Fruit fly (Drosophila melanogaster): ENCODE results near the gene PolZ2.

The PolZ2 gene

DNA sequence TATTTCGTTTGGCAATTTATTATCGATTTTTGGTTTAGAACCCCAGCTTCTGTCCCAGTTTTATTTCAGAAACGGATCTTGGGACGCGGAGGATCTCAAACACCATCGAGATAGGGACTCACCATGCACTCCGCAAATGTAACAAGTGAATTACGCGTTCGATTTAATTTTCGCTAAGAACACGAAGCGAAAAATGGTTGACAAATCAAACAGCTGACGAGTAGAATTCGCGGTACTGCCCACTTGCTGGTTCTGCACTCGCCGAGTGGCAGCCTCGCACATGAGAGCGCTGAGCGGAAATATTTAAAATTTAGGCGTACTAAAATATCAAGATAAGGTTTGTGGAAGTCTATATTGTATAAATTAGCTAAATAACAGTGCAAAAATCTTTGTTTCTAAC, 25.3 kb upstream of the PolZ2 start, which contains the start of gene Pi4KIIalpha (continued):
- TF ChIP-seq CG12391 (tag; optimal IDR thresholded peaks at IDR 0.05): no peak
- no peak for TF ChIP-seq dm (GFP tag; optimal IDR thresholded peaks at IDR 0.05)
- no peak for TF ChIP-seq CG10267 (tag; optimal IDR thresholded peaks at IDR 0.05)
- peak; percentile 9 for TF ChIP-seq gfzf (GFP tag; optimal IDR thresholded peaks at IDR 0.05)
- no peak for TF ChIP-seq Rx (GFP tag; IDR thresholded peaks at IDR 0.05)
- no peak for TF ChIP-seq CG4328 (GFP tag; optimal IDR thresholded peaks at IDR 0.05)
- no peak for TF ChIP-seq wor (GFP tag; IDR thresholded peaks at IDR 0.05)
- no peak for TF ChIP-seq ac (GFP tag; optimal IDR thresholded peaks at IDR 0.05)
- TF ChIP-seq HmgZ (tag; optimal IDR thresholded peaks at IDR 0.05): peak; percentile 16
- no peak for TF ChIP-seq nmo (GFP tag; optimal IDR thresholded peaks at IDR 0.05)
- no peak for TF ChIP-seq CG2875 (GFP tag; optimal IDR thresholded peaks at IDR 0.05)
- TF ChIP-seq CG8290 (GFP tag; optimal IDR thresholded peaks at IDR 0.05): no peak
- no peak for TF ChIP-seq CG8290 (tag; optimal IDR thresholded peaks at IDR 0.05)
- TF ChIP-seq ftz-f1 (GFP tag; optimal IDR thresholded peaks at IDR 0.05): no peak
- no peak for TF ChIP-seq hkb (optimal IDR thresholded peaks at IDR 0.05)
- TF ChIP-seq hkb (GFP tag; IDR thresholded peaks at IDR 0.05): no peak
- TF ChIP-seq emc (GFP tag; optimal IDR thresholded peaks at IDR 0.05): no peak
- TF ChIP-seq unc-4 (GFP tag; IDR thresholded peaks at IDR 0.05; ENCODE audit: partially characterized antibody): no peak
- no peak for TF ChIP-seq pan (optimal IDR thresholded peaks at IDR 0.05)
- TF ChIP-seq pan (GFP tag; optimal IDR thresholded peaks at IDR 0.05 in 1 of 2, IDR thresholded peaks at IDR 0.05 in 1 of 2): no peak
- TF ChIP-seq TFAM (GFP tag; optimal IDR thresholded peaks at IDR 0.05): no peak
- TF ChIP-seq CG5245 (GFP tag; optimal IDR thresholded peaks at IDR 0.05): no peak
- no peak for TF ChIP-seq CG18262 (tag; optimal IDR thresholded peaks at IDR 0.05)
- no peak for TF ChIP-seq prd (optimal IDR thresholded peaks at IDR 0.05)
- no peak for TF ChIP-seq prd (GFP tag; IDR thresholded peaks at IDR 0.05)
- TF ChIP-seq wek (GFP tag; optimal IDR thresholded peaks at IDR 0.05): no peak
- TF ChIP-seq Atf3 (GFP tag; optimal IDR thresholded peaks at IDR 0.05): no peak
- peak; percentile 21 for TF ChIP-seq CG2116 (GFP tag; optimal IDR thresholded peaks at IDR 0.05)
- no peak for TF ChIP-seq CG17186 (GFP tag; optimal IDR thresholded peaks at IDR 0.05)
- peak; percentile 12 for TF ChIP-seq Sry-δ (GFP tag; optimal IDR thresholded peaks at IDR 0.05)
- no peak for TF ChIP-seq Camta (GFP tag; optimal IDR thresholded peaks at IDR 0.05)
- no peak for TF ChIP-seq en (GFP tag; optimal IDR thresholded peaks at IDR 0.05)
- TF ChIP-seq PHDP (tag; optimal IDR thresholded peaks at IDR 0.05): no peak
- TF ChIP-seq Spps (tag; optimal IDR thresholded peaks at IDR 0.05): no peak
- no peak for TF ChIP-seq wdn (GFP tag; IDR thresholded peaks at IDR 0.05)
- peak; percentile 79 to 94 for TF ChIP-seq crp (GFP tag; optimal IDR thresholded peaks at IDR 0.05)
- TF ChIP-seq CG30020 (tag; optimal IDR thresholded peaks at IDR 0.05): no peak
- TF ChIP-seq dmrt11E (tag; optimal IDR thresholded peaks at IDR 0.05): no peak
- no peak for TF ChIP-seq dpn (GFP tag; optimal IDR thresholded peaks at IDR 0.05)
- no peak for TF ChIP-seq Scr (GFP tag; IDR thresholded peaks at IDR 0.05; ENCODE audit: partially characterized antibody)
- no peak for TF ChIP-seq mirr (GFP tag; optimal IDR thresholded peaks at IDR 0.05)
- TF ChIP-seq MTF-1 (GFP tag; optimal IDR thresholded peaks at IDR 0.05; ENCODE audit: borderline replicate concordance): no peak
- TF ChIP-seq phol (tag; optimal IDR thresholded peaks at IDR 0.05): peak; percentile 69
- no peak for TF ChIP-seq CG7372 (GFP tag; IDR thresholded peaks at IDR 0.05)
- no peak for TF ChIP-seq gro (GFP tag; optimal IDR thresholded peaks at IDR 0.05)
- no peak for TF ChIP-seq CG6272 (GFP tag; IDR thresholded peaks at IDR 0.05)
- no peak for TF ChIP-seq grn (GFP tag; optimal IDR thresholded peaks at IDR 0.05)
- no peak for TF ChIP-seq ci (GFP tag; IDR thresholded peaks at IDR 0.05)
- TF ChIP-seq ato (GFP tag; IDR thresholded peaks at IDR 0.05; ENCODE audit: partially characterized antibody): no peak
- peak; percentile 84 for TF ChIP-seq MBD-R2 (GFP tag; IDR thresholded peaks at IDR 0.05)
- TF ChIP-seq dimm (GFP tag; IDR thresholded peaks at IDR 0.05): no peak
- TF ChIP-seq CG8765 (GFP tag; IDR thresholded peaks at IDR 0.05): no peak
- no peak; the same call in 2 of the 3 replicates for TF ChIP-seq CG16813 (GFP tag; IDR thresholded peaks at IDR 0.05; ENCODE audit: partially characterized antibody)

Data from whole organism, embryonic.